Worm (Caenorhabditis elegans) whole organism, early embryonic: ENCODE results near the gene tbc-1.

Experiments used
- flt-1 ChIP-seq: fragments of 200-800 bp; sonication (Bioruptor generic); IDR thresholded peaks from 2 replicates; pipeline ENCODE4 v1.3.6; 2022; ENCODE audit warnings: missing genetic modification characterization, missing compliant biosample characterization
- hmbx-1 ChIP-seq: sonication (generic microtip); optimal IDR thresholded peaks from 2 replicates; lab custom pipeline; 2016; ENCODE audit warnings: mild to moderate bottlenecking, missing genetic modification characterization, missing compliant biosample characterization
- tbx-11 ChIP-seq: fragments of 200-800 bp; sonication (Bioruptor generic); IDR thresholded peaks from 2 replicates; pipeline ENCODE4 v1.3.6; 2022; ENCODE audit warnings: missing genetic modification characterization, missing compliant biosample characterization

ce11 chrX:14946464-14947354 lies 23.8 kb upstream of the tbc-1 start:
- TF ChIP-seq tbx-11: no peak
- TF ChIP-seq hmbx-1 (tag; lab: Kevin White, UChicago): no peak
- no peak for TF ChIP-seq flt-1 (GFP tag; lab: Robert Waterston, UW)
